Worm (Caenorhabditis elegans): ENCODE measurements around the gene mig-21.
A peak's percentile ranks its signal among the peaks of the same experiment; 100 is the strongest.

mig-21 gene

DNA sequence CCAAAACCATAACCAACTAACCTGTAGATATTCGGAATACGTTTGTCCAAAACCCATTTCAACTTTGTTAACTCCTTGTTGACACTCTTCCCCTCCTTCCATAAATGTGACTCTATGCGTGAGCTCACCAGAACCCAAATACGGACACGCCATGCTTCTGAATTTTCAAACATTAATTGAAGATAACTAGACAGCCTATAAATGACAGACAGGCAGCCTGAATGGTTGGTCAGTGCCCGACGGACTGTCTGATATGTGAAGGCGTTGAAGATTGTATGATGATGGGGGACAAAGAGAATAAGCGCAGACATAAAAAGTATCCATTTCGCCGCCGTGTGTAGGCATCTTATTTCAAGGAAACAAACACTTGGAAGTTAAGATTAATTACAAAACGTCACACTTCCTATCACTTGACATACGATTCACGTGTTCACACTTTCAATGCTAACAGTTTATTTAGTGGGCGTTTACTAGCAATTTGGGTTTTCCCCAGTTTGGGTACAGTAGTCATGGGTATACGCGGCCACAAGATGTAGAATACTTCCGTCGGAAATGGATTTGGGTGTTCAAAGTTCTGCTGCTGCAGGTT is 41.7 kb upstream of the mig-21 start, which contains the start of the genes tdo-2 and C28H8.2:
tdo-2 (minus strand) TSS at position 157 of the 589 bp plus-strand sequence.
C28H8.2 (plus strand) TSS at position 524 of the 589 bp plus-strand sequence.
- no peak for TF ChIP-seq mbf-1 (tag; optimal IDR thresholded peaks at IDR 0.05)
- peak; percentile 16 for TF ChIP-seq alr-1 (tag; optimal IDR thresholded peaks at IDR 0.05)
- TF ChIP-seq ztf-1 (GFP tag; conservative IDR thresholded peaks at IDR 0.05), result no peak
- TF ChIP-seq nhr-77 (tag; optimal IDR thresholded peaks at IDR 0.05), result no peak
- no peak for TF ChIP-seq unc-62 (GFP tag; optimal IDR thresholded peaks at IDR 0.05)
- no peak for TF ChIP-seq ceh-16 (tag; optimal IDR thresholded peaks at IDR 0.05)
- no peak for TF ChIP-seq elt-1 (tag; optimal IDR thresholded peaks at IDR 0.05)
- TF ChIP-seq nhr-25 (tag; optimal IDR thresholded peaks at IDR 0.05), result peak; percentile 94
- peak; percentile 8 for TF ChIP-seq C34F6.9 (tag; optimal IDR thresholded peaks at IDR 0.05)
- TF ChIP-seq lin-39 (tag; optimal IDR thresholded peaks at IDR 0.05), result no peak
- TF ChIP-seq elt-3 (tag; optimal IDR thresholded peaks at IDR 0.05), result no peak
- no peak for TF ChIP-seq lin-13 (GFP tag; optimal IDR thresholded peaks at IDR 0.05)
- peak; percentile 69 for TF ChIP-seq egl-27 (tag; optimal IDR thresholded peaks at IDR 0.05)
- no peak for TF ChIP-seq snpc-4 (tag; optimal IDR thresholded peaks at IDR 0.05)
- peak; percentile 25 for TF ChIP-seq Y55F3AM.14 (GFP tag; optimal IDR thresholded peaks at IDR 0.05)
- no peak for TF ChIP-seq skn-1 (tag; optimal IDR thresholded peaks at IDR 0.05)
- TF ChIP-seq nhr-10 (tag; optimal IDR thresholded peaks at IDR 0.05), result no peak
- TF ChIP-seq ceh-82 (tag; optimal IDR thresholded peaks at IDR 0.05), result no peak
- peak; percentile 37 for TF ChIP-seq nhr-6 (tag; optimal IDR thresholded peaks at IDR 0.05)
- no peak for TF ChIP-seq nhr-237 (tag; optimal IDR thresholded peaks at IDR 0.05)
- no peak for TF ChIP-seq nhr-11 (tag; optimal IDR thresholded peaks at IDR 0.05)
- TF ChIP-seq nhr-12 (tag; optimal IDR thresholded peaks at IDR 0.05), result no peak
- no peak for TF ChIP-seq nhr-23 (tag; optimal IDR thresholded peaks at IDR 0.05)
- no peak for TF ChIP-seq sem-4 (tag; optimal IDR thresholded peaks at IDR 0.05)
- TF ChIP-seq nhr-21 (tag; optimal IDR thresholded peaks at IDR 0.05), result peak; percentile 92
- no peak for TF ChIP-seq dmd-4 (tag; optimal IDR thresholded peaks at IDR 0.05)
- TF ChIP-seq peb-1 (tag; optimal IDR thresholded peaks at IDR 0.05), result no peak
- no peak for TF ChIP-seq ZK546.5 (tag; optimal IDR thresholded peaks at IDR 0.05)
- peak; percentile 14 for TF ChIP-seq F13H6.1 (tag; optimal IDR thresholded peaks at IDR 0.05)
- no peak for TF ChIP-seq R02D3.7 (tag; optimal IDR thresholded peaks at IDR 0.05)
- TF ChIP-seq lsy-2 (tag; optimal IDR thresholded peaks at IDR 0.05), result peak in 1 of 2 experiments; percentile 55
- TF ChIP-seq gmeb-1 (tag; optimal IDR thresholded peaks at IDR 0.05), result peak; percentile 55
- TF ChIP-seq aly-2 (tag; optimal IDR thresholded peaks at IDR 0.05), result no peak
- peak; percentile 50 for TF ChIP-seq nhr-129 (tag; optimal IDR thresholded peaks at IDR 0.05)
- no peak for TF ChIP-seq ama-1 (optimal IDR thresholded peaks at IDR 0.05)
- no peak for TF ChIP-seq ztf-11 (tag; optimal IDR thresholded peaks at IDR 0.05)
- TF ChIP-seq crh-2 (tag; optimal IDR thresholded peaks at IDR 0.05), result peak; percentile 56
- TF ChIP-seq mab-5 (tag; optimal IDR thresholded peaks at IDR 0.05), result peak; percentile 20
- TF ChIP-seq lin-11 (tag; optimal IDR thresholded peaks at IDR 0.05), result no peak
- peak; percentile 92 for TF ChIP-seq sma-3 (GFP tag; optimal IDR thresholded peaks at IDR 0.05)
- peak; percentile 80 for TF ChIP-seq blmp-1 (tag; optimal IDR thresholded peaks at IDR 0.05; ENCODE audit: insufficient read depth)
- TF ChIP-seq fos-1 (tag; optimal IDR thresholded peaks at IDR 0.05), result peak; percentile 12
- peak; percentile 28 for TF ChIP-seq ztf-4 (tag; optimal IDR thresholded peaks at IDR 0.05)
- peak in 1 of 2 experiments; percentile 75 for TF ChIP-seq mdl-1 (tag; optimal IDR thresholded peaks at IDR 0.05)
- no peak for TF ChIP-seq zag-1 (tag; optimal IDR thresholded peaks at IDR 0.05)
- no peak for TF ChIP-seq unc-55 (GFP tag; optimal IDR thresholded peaks at IDR 0.05)
- no peak for TF ChIP-seq unc-39 (tag; optimal IDR thresholded peaks at IDR 0.05)
- peak; percentile 90 for TF ChIP-seq sma-9 (GFP tag; optimal IDR thresholded peaks at IDR 0.05)
- TF ChIP-seq sma-9 (tag; optimal IDR thresholded peaks at IDR 0.05), result no peak
